Worm (Caenorhabditis elegans) whole organism, L4/young adult: ENCODE data around the gene snr-5.

ENCODE experiments used
- dao-5 ChIP-seq: sonication (generic microtip); optimal IDR thresholded peaks from 2 replicates; lab custom pipeline; 2016; ENCODE audit warnings: missing genotype, missing genetic modification characterization, moderate library complexity, missing compliant biosample characterization
- him-1 ChIP-seq: sonication (generic microtip); optimal IDR thresholded peaks from 2 replicates; lab custom pipeline; 2016; ENCODE audit warnings: missing genotype, missing genetic modification reagents, missing genetic modification characterization, missing compliant biosample characterization

- no peak for TF ChIP-seq him-1 (tag; lab: Kevin White, UChicago)
- TF ChIP-seq dao-5 (tag; lab: Kevin White, UChicago), result no peak
These were observed 6.4 kb upstream of the snr-5 start for ce11 chrIII:7855468-7855867.
